Worm (Caenorhabditis elegans): ENCODE measurements around the gene ZK1055.6.

ce11 chrV:6606197-6606596 lies 3.8 kb upstream of the ZK1055.6 start:
- TF ChIP-seq unc-62 (GFP tag; optimal IDR thresholded peaks at IDR 0.05) (no peak), unc-39 (tag; optimal IDR thresholded peaks at IDR 0.05) (no peak), elt-3 (tag; optimal IDR thresholded peaks at IDR 0.05) (no peak), cnd-1 (tag; optimal IDR thresholded peaks at IDR 0.05) (no peak), lsy-2 (tag; optimal IDR thresholded peaks at IDR 0.05) (no peak), ceh-83 (GFP tag; optimal IDR thresholded peaks at IDR 0.05) (no peak), nhr-237 (tag; optimal IDR thresholded peaks at IDR 0.05) (no peak), hlh-1 (tag; optimal IDR thresholded peaks at IDR 0.05) (no peak), snpc-4 (tag; optimal IDR thresholded peaks at IDR 0.05) (no peak), sptf-1 (tag; optimal IDR thresholded peaks at IDR 0.05) (no peak)

Data from whole organism, mixed stage, embryonic.